Worm (Caenorhabditis elegans): ENCODE data around the gene K01A2.5.

DNA sequence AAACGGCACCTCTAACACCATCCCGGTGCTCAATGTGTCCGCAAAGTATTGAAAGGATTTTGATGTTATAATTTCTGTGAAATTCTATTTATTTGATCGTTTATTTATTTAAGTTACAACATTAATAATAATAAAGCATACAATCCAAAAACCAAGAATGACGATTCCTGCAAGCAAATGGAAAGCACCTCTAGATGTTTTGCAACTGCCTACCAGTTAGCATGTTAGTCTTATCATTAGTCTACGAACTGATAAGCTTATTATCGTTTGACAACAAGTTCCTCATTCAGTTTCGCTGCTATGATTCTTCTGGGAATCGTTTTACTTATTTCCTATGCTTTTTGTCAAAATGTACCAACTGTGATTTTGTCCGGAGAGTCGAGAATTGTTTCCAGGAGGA, 1.4 kb upstream of the K01A2.5 start, which contains the start of gene K01A2.6:
- TF ChIP-seq unc-86 (tag; optimal IDR thresholded peaks at IDR 0.05): no peak
- TF ChIP-seq unc-130 (tag; optimal IDR thresholded peaks at IDR 0.05): no peak
- TF ChIP-seq mep-1 (tag; optimal IDR thresholded peaks at IDR 0.05): no peak
- TF ChIP-seq nhr-11 (tag; optimal IDR thresholded peaks at IDR 0.05): no peak
- no peak for TF ChIP-seq egl-27 (tag; optimal IDR thresholded peaks at IDR 0.05)
- no peak for TF ChIP-seq elt-3 (tag; optimal IDR thresholded peaks at IDR 0.05)
- TF ChIP-seq nhr-12 (tag; optimal IDR thresholded peaks at IDR 0.05): no peak
- TF ChIP-seq C16A3.4 (tag; optimal IDR thresholded peaks at IDR 0.05): no peak
- TF ChIP-seq tbx-2 (tag; optimal IDR thresholded peaks at IDR 0.05): no peak
- TF ChIP-seq lir-3 (tag; optimal IDR thresholded peaks at IDR 0.05; ENCODE audit: poor library complexity): no peak
- no peak for TF ChIP-seq lin-13 (GFP tag; optimal IDR thresholded peaks at IDR 0.05)
- no peak for TF ChIP-seq aha-1 (tag; optimal IDR thresholded peaks at IDR 0.05)
- TF ChIP-seq nhr-28 (tag; optimal IDR thresholded peaks at IDR 0.05): no peak
